Fruit fly (Drosophila melanogaster): ENCODE data around the gene CG4597.

The CG4597 gene

dm6 chr3L:5130508-5130907 is 1.2 kb downstream of the CG4597 start:
- no peak for TF ChIP-seq ovo (GFP tag; optimal IDR thresholded peaks at IDR 0.05)
- TF ChIP-seq Mnt (GFP tag; optimal IDR thresholded peaks at IDR 0.05) = no peak
- TF ChIP-seq CG33017 (tag; optimal IDR thresholded peaks at IDR 0.05) = no peak
- no peak for TF ChIP-seq CG11617 (GFP tag; optimal IDR thresholded peaks at IDR 0.05)
- no peak for TF ChIP-seq CG1620 (GFP tag; optimal IDR thresholded peaks at IDR 0.05)
- no peak for TF ChIP-seq pad (GFP tag; optimal IDR thresholded peaks at IDR 0.05)
- TF ChIP-seq Hr96 (GFP tag; optimal IDR thresholded peaks at IDR 0.05) = no peak
- TF ChIP-seq CG14711 (tag; optimal IDR thresholded peaks at IDR 0.05) = no peak
- TF ChIP-seq CG5204 (GFP tag; optimal IDR thresholded peaks at IDR 0.05) = no peak
- no peak for TF ChIP-seq bab1 (GFP tag; optimal IDR thresholded peaks at IDR 0.05)

- TF ChIP-seq CG14711 (tag; optimal IDR thresholded peaks at IDR 0.05) (no peak), cnc (optimal IDR thresholded peaks at IDR 0.05) (no peak), CG1620 (GFP tag; optimal IDR thresholded peaks at IDR 0.05) (no peak), tj (GFP tag; optimal IDR thresholded peaks at IDR 0.05) (no peak), cic (GFP tag; optimal IDR thresholded peaks at IDR 0.05) (no peak), Crg-1 (GFP tag; optimal IDR thresholded peaks at IDR 0.05) (no peak), pad (GFP tag; optimal IDR thresholded peaks at IDR 0.05) (no peak), CG7101 (tag; optimal IDR thresholded peaks at IDR 0.05) (no peak), CG33017 (tag; optimal IDR thresholded peaks at IDR 0.05) (no peak), Clk (GFP tag; optimal IDR thresholded peaks at IDR 0.05) (no peak), CG5204 (GFP tag; optimal IDR thresholded peaks at IDR 0.05) (no peak), Mnt (GFP tag; optimal IDR thresholded peaks at IDR 0.05) (no peak), CG7045 (GFP tag; optimal IDR thresholded peaks at IDR 0.05) (no peak), ovo (GFP tag; optimal IDR thresholded peaks at IDR 0.05) (no peak), bab1 (GFP tag; optimal IDR thresholded peaks at IDR 0.05) (no peak), Hr96 (GFP tag; optimal IDR thresholded peaks at IDR 0.05) (no peak), kay (GFP tag; ENCODE audit: borderline replicate concordance) (no peak), toe (GFP tag; optimal IDR thresholded peaks at IDR 0.05) (no peak)
Observed at dm6 chr3L:5131245-5131644, 1.9 kb downstream of the CG4597 start, which contains the start of gene CG15212. Gene CG15212, plus strand, starts transcription at chr3L:5131545.

- TF ChIP-seq CG33017 (tag; optimal IDR thresholded peaks at IDR 0.05) (no peak), Hr96 (GFP tag; optimal IDR thresholded peaks at IDR 0.05) (no peak), Mnt (GFP tag; optimal IDR thresholded peaks at IDR 0.05) (no peak), Clk (GFP tag; optimal IDR thresholded peaks at IDR 0.05) (no peak), CG14711 (tag; optimal IDR thresholded peaks at IDR 0.05) (no peak), CG12768 (GFP tag; optimal IDR thresholded peaks at IDR 0.05) (no peak), CG5204 (GFP tag; optimal IDR thresholded peaks at IDR 0.05) (no peak), cic (GFP tag; optimal IDR thresholded peaks at IDR 0.05) (no peak), toe (GFP tag; optimal IDR thresholded peaks at IDR 0.05) (no peak), tj (GFP tag; optimal IDR thresholded peaks at IDR 0.05) (no peak), CG7101 (tag; optimal IDR thresholded peaks at IDR 0.05) (no peak), pad (GFP tag; optimal IDR thresholded peaks at IDR 0.05) (no peak), ovo (GFP tag; optimal IDR thresholded peaks at IDR 0.05) (no peak), cnc (optimal IDR thresholded peaks at IDR 0.05) (no peak), bab1 (GFP tag; optimal IDR thresholded peaks at IDR 0.05) (no peak)
Observed at dm6 chr3L:5132966-5133365, 3.7 kb downstream of the CG4597 start, which contains the start of gene CG15213. Gene CG15213, minus strand, starts transcription at chr3L:5133220.

dm6 chr3L:5133704-5134430 is 4.6 kb downstream of the CG4597 start, which contains the start of gene Yod1:
Gene Yod1, plus strand, starts transcription at chr3L:5133871.
- no peak for TF ChIP-seq CG11617 (GFP tag; optimal IDR thresholded peaks at IDR 0.05)
- peak; percentile 4 for TF ChIP-seq CG14711 (tag; optimal IDR thresholded peaks at IDR 0.05)
- peak; percentile 6 for TF ChIP-seq tj (GFP tag; optimal IDR thresholded peaks at IDR 0.05)
- TF ChIP-seq CG1620 (GFP tag; optimal IDR thresholded peaks at IDR 0.05) = no peak
- TF ChIP-seq toe (GFP tag; optimal IDR thresholded peaks at IDR 0.05) = peak; percentile 47
- TF ChIP-seq CG12768 (GFP tag; optimal IDR thresholded peaks at IDR 0.05) = no peak
- no peak for TF ChIP-seq Hr96 (GFP tag; optimal IDR thresholded peaks at IDR 0.05)
- TF ChIP-seq cnc (optimal IDR thresholded peaks at IDR 0.05) = no peak
- TF ChIP-seq CG33017 (tag; optimal IDR thresholded peaks at IDR 0.05) = no peak
- no peak for TF ChIP-seq pad (GFP tag; optimal IDR thresholded peaks at IDR 0.05)
- peak; percentile 82 for TF ChIP-seq kay (GFP tag; ENCODE audit: borderline replicate concordance)
- no peak for TF ChIP-seq CG5204 (GFP tag; optimal IDR thresholded peaks at IDR 0.05)
- no peak for TF ChIP-seq CG7045 (GFP tag; optimal IDR thresholded peaks at IDR 0.05)
- TF ChIP-seq Mnt (GFP tag; optimal IDR thresholded peaks at IDR 0.05) = no peak
- TF ChIP-seq Crg-1 (GFP tag; optimal IDR thresholded peaks at IDR 0.05) = no peak
- no peak for TF ChIP-seq Clk (GFP tag; optimal IDR thresholded peaks at IDR 0.05)
- no peak for TF ChIP-seq CG7101 (tag; optimal IDR thresholded peaks at IDR 0.05)
- TF ChIP-seq bab1 (GFP tag; optimal IDR thresholded peaks at IDR 0.05) = peak; percentile 33
- TF ChIP-seq cic (GFP tag; optimal IDR thresholded peaks at IDR 0.05) = peak; percentile 35
- TF ChIP-seq ovo (GFP tag; optimal IDR thresholded peaks at IDR 0.05) = no peak

dm6 chr3L:5136123-5136522 is 6.8 kb downstream of the CG4597 start, which contains the start of the genes CG10674 and CG4611:
Gene CG10674, minus strand, starts transcription at chr3L:5136292.
Gene CG4611, plus strand, starts transcription at chr3L:5136376.
- TF ChIP-seq CG33017 (tag; optimal IDR thresholded peaks at IDR 0.05) (no peak), ovo (GFP tag; optimal IDR thresholded peaks at IDR 0.05) (no peak), CG7045 (GFP tag; optimal IDR thresholded peaks at IDR 0.05) (no peak), Mnt (GFP tag; optimal IDR thresholded peaks at IDR 0.05) (peak; percentile 73), CG11617 (GFP tag; optimal IDR thresholded peaks at IDR 0.05) (peak; percentile 10), CG5204 (GFP tag; optimal IDR thresholded peaks at IDR 0.05) (no peak), Crg-1 (GFP tag; optimal IDR thresholded peaks at IDR 0.05) (no peak), CG14711 (tag; optimal IDR thresholded peaks at IDR 0.05) (no peak), Clk (GFP tag; optimal IDR thresholded peaks at IDR 0.05) (no peak), cic (GFP tag; optimal IDR thresholded peaks at IDR 0.05) (no peak), tj (GFP tag; optimal IDR thresholded peaks at IDR 0.05) (no peak), bab1 (GFP tag; optimal IDR thresholded peaks at IDR 0.05) (peak; percentile 30), kay (GFP tag; ENCODE audit: borderline replicate concordance) (no peak), CG7101 (tag; optimal IDR thresholded peaks at IDR 0.05) (no peak)

All from whole organism, adult.